Worm (Caenorhabditis elegans): Measurements from ENCODE around the gene srt-47.

Gene srt-47

ce11 chrIV:15053271-15053670, at the start of gene srt-47:
Gene srt-47 (minus strand): TSS chrIV:15053371.
- TF ChIP-seq tbx-11 (GFP tag; IDR thresholded peaks at IDR 0.05), result no peak
- no peak for TF ChIP-seq aly-1 (tag; optimal IDR thresholded peaks at IDR 0.05)
- TF ChIP-seq hmbx-1 (tag; optimal IDR thresholded peaks at IDR 0.05), result no peak
- TF ChIP-seq pes-1 (GFP tag; IDR thresholded peaks at IDR 0.05), result no peak
- TF ChIP-seq flt-1 (GFP tag; IDR thresholded peaks at IDR 0.05), result no peak
- no peak for TF ChIP-seq ceh-13 (GFP tag; optimal IDR thresholded peaks at IDR 0.05)
- no peak for TF ChIP-seq tbx-37 (GFP tag; conservative IDR thresholded peaks at IDR 0.05)
- TF ChIP-seq ceh-36 (tag; optimal IDR thresholded peaks at IDR 0.05), result no peak
- TF ChIP-seq B0310.2 (tag; optimal IDR thresholded peaks at IDR 0.05), result no peak
- no peak for TF ChIP-seq ama-1 (optimal IDR thresholded peaks at IDR 0.05)
- no peak for TF ChIP-seq scrt-1 (GFP tag; IDR thresholded peaks at IDR 0.05)
- TF ChIP-seq tra-4 (tag; optimal IDR thresholded peaks at IDR 0.05), result no peak
- no peak for TF ChIP-seq F13C5.2 (tag; optimal IDR thresholded peaks at IDR 0.05)
- no peak for TF ChIP-seq hnd-1 (tag; optimal IDR thresholded peaks at IDR 0.05)
- no peak for TF ChIP-seq sea-1 (GFP tag; conservative IDR thresholded peaks at IDR 0.05)
- TF ChIP-seq hmg-4 (GFP tag; optimal IDR thresholded peaks at IDR 0.05), result no peak
- no peak for TF ChIP-seq ets-7 (tag; optimal IDR thresholded peaks at IDR 0.05)

- TF ChIP-seq ceh-13 (GFP tag; optimal IDR thresholded peaks at IDR 0.05) (no peak), hnd-1 (tag; optimal IDR thresholded peaks at IDR 0.05) (no peak), hmbx-1 (tag; optimal IDR thresholded peaks at IDR 0.05) (no peak), tra-4 (tag; optimal IDR thresholded peaks at IDR 0.05) (no peak), tbx-11 (GFP tag; IDR thresholded peaks at IDR 0.05) (no peak), pes-1 (GFP tag; IDR thresholded peaks at IDR 0.05) (no peak), ama-1 (optimal IDR thresholded peaks at IDR 0.05) (no peak), flt-1 (GFP tag; IDR thresholded peaks at IDR 0.05) (no peak), B0310.2 (tag; optimal IDR thresholded peaks at IDR 0.05) (no peak), sea-1 (GFP tag; conservative IDR thresholded peaks at IDR 0.05) (no peak), tbx-37 (GFP tag; conservative IDR thresholded peaks at IDR 0.05) (no peak), hmg-4 (GFP tag; optimal IDR thresholded peaks at IDR 0.05) (no peak), aly-1 (tag; optimal IDR thresholded peaks at IDR 0.05) (no peak), F13C5.2 (tag; optimal IDR thresholded peaks at IDR 0.05) (no peak), ets-7 (tag; optimal IDR thresholded peaks at IDR 0.05) (no peak), scrt-1 (GFP tag; IDR thresholded peaks at IDR 0.05) (no peak), ceh-36 (tag; optimal IDR thresholded peaks at IDR 0.05) (no peak)
Measured at ce11 chrIV:15098294-15098693, 45.1 kb upstream of the srt-47 start, which contains the start of gene srt-49. Gene srt-49 (minus strand): TSS chrIV:15098394.

- no peak for TF ChIP-seq sea-1 (GFP tag; conservative IDR thresholded peaks at IDR 0.05)
- no peak for TF ChIP-seq ceh-13 (GFP tag; optimal IDR thresholded peaks at IDR 0.05)
- TF ChIP-seq tbx-11 (GFP tag; IDR thresholded peaks at IDR 0.05), result no peak
- no peak for TF ChIP-seq pes-1 (GFP tag; IDR thresholded peaks at IDR 0.05)
- no peak for TF ChIP-seq scrt-1 (GFP tag; IDR thresholded peaks at IDR 0.05)
- TF ChIP-seq tbx-37 (GFP tag; conservative IDR thresholded peaks at IDR 0.05), result no peak
- no peak for TF ChIP-seq hnd-1 (tag; optimal IDR thresholded peaks at IDR 0.05)
- no peak for TF ChIP-seq hmg-4 (GFP tag; optimal IDR thresholded peaks at IDR 0.05)
- TF ChIP-seq B0310.2 (tag; optimal IDR thresholded peaks at IDR 0.05), result no peak
- TF ChIP-seq aly-1 (tag; optimal IDR thresholded peaks at IDR 0.05), result no peak
- no peak for TF ChIP-seq ets-7 (tag; optimal IDR thresholded peaks at IDR 0.05)
- TF ChIP-seq ceh-36 (tag; optimal IDR thresholded peaks at IDR 0.05), result no peak
- no peak for TF ChIP-seq F13C5.2 (tag; optimal IDR thresholded peaks at IDR 0.05)
- TF ChIP-seq tra-4 (tag; optimal IDR thresholded peaks at IDR 0.05), result no peak
Measured at ce11 chrIV:15074392-15074791, 21.2 kb upstream of the srt-47 start, which contains the start of gene srt-50. Gene srt-50 (plus strand): TSS chrIV:15074692.

- no peak for TF ChIP-seq sea-1 (GFP tag; conservative IDR thresholded peaks at IDR 0.05)
Measured at ce11 chrIV:15068818-15069217, 15.6 kb upstream of the srt-47 start, which contains the start of gene srt-48. Gene srt-48 (minus strand): TSS chrIV:15068918.

ce11 chrIV:15065653-15066052, 12.5 kb upstream of the srt-47 start, which contains the start of gene Y41E3.18:
Gene Y41E3.18 (minus strand): TSS chrIV:15065753.
- TF ChIP-seq aly-1 (tag; optimal IDR thresholded peaks at IDR 0.05) (no peak), hnd-1 (tag; optimal IDR thresholded peaks at IDR 0.05) (no peak), ama-1 (optimal IDR thresholded peaks at IDR 0.05) (no peak), B0310.2 (tag; optimal IDR thresholded peaks at IDR 0.05) (no peak), pes-1 (GFP tag; IDR thresholded peaks at IDR 0.05) (no peak), hmbx-1 (tag; optimal IDR thresholded peaks at IDR 0.05) (no peak)

ce11 chrIV:15063789-15064188, 10.6 kb upstream of the srt-47 start:
- TF ChIP-seq aly-1 (tag; optimal IDR thresholded peaks at IDR 0.05), result no peak
- TF ChIP-seq hmg-4 (GFP tag; optimal IDR thresholded peaks at IDR 0.05), result no peak
- TF ChIP-seq hmbx-1 (tag; optimal IDR thresholded peaks at IDR 0.05), result no peak
- no peak for TF ChIP-seq tra-4 (tag; optimal IDR thresholded peaks at IDR 0.05)
- TF ChIP-seq B0310.2 (tag; optimal IDR thresholded peaks at IDR 0.05), result no peak
- no peak for TF ChIP-seq pes-1 (GFP tag; IDR thresholded peaks at IDR 0.05)
- no peak for TF ChIP-seq sea-1 (GFP tag; conservative IDR thresholded peaks at IDR 0.05)
- TF ChIP-seq flt-1 (GFP tag; IDR thresholded peaks at IDR 0.05), result no peak
- TF ChIP-seq F13C5.2 (tag; optimal IDR thresholded peaks at IDR 0.05), result no peak
- TF ChIP-seq ets-7 (tag; optimal IDR thresholded peaks at IDR 0.05), result no peak
- TF ChIP-seq tbx-11 (GFP tag; IDR thresholded peaks at IDR 0.05), result no peak
- no peak for TF ChIP-seq scrt-1 (GFP tag; IDR thresholded peaks at IDR 0.05)
- TF ChIP-seq ceh-36 (tag; optimal IDR thresholded peaks at IDR 0.05), result no peak
- no peak for TF ChIP-seq ceh-13 (GFP tag; optimal IDR thresholded peaks at IDR 0.05)

ce11 chrIV:15059150-15059549, 6.0 kb upstream of the srt-47 start:
- TF ChIP-seq pes-1 (GFP tag; IDR thresholded peaks at IDR 0.05) (peak; percentile 85), sea-1 (GFP tag; conservative IDR thresholded peaks at IDR 0.05) (peak; percentile 69; the same call in 1 of the 2 replicates), hnd-1 (tag; optimal IDR thresholded peaks at IDR 0.05) (peak; percentile 5), flt-1 (GFP tag; IDR thresholded peaks at IDR 0.05) (peak; percentile 72; the same call in 1 of the 2 replicates)

- no peak for TF ChIP-seq ceh-13 (GFP tag; optimal IDR thresholded peaks at IDR 0.05)
- TF ChIP-seq F13C5.2 (tag; optimal IDR thresholded peaks at IDR 0.05), result no peak
Measured at ce11 chrIV:15057994-15058393, 4.8 kb upstream of the srt-47 start, which contains the start of gene Y41E3.13. Gene Y41E3.13 (plus strand): TSS chrIV:15058294.

Data from whole organism, early embryonic.